Fruit fly (Drosophila melanogaster) whole organism, embryonic: ENCODE measurements around the gene CG42820.

Experiments
- Adf1 ChIP-seq: fragments of 200-800 bp; sonication (Bioruptor generic); IDR thresholded peaks from 2 replicates; pipeline ENCODE4 v1.3.6; 2022; ENCODE audit warnings: missing biosample characterization, missing genetic modification characterization
- Bdp1 ChIP-seq: fragments of 200-800 bp; sonication (Bioruptor generic); optimal IDR thresholded peaks from 3 replicates; lab custom pipeline; 2016; ENCODE audit warnings: missing biosample characterization, missing genetic modification characterization
- Bgb ChIP-seq: fragments of 200-800 bp; sonication (Bioruptor generic); IDR thresholded peaks from 2 replicates; pipeline ENCODE4 v1.3.6; 2022; ENCODE audit warnings: missing biosample characterization, missing genetic modification characterization; ENCODE audit not compliant: partially characterized antibody
- CG10267 ChIP-seq: fragments of 200-800 bp; sonication (Bioruptor generic); optimal IDR thresholded peaks from 2 replicates; lab custom pipeline; 2018; ENCODE audit warnings: missing biosample characterization, mild to moderate bottlenecking, missing genetic modification characterization, moderate library complexity
- CG10462 ChIP-seq: fragments of 200-800 bp; sonication (Bioruptor generic); optimal IDR thresholded peaks from 2 replicates; lab custom pipeline; 2016; ENCODE audit warnings: missing biosample characterization, missing genetic modification characterization
- CG11247 ChIP-seq: fragments of 200-800 bp; sonication (Bioruptor generic); IDR thresholded peaks from 2 replicates; pipeline ENCODE4 v1.3.6; 2022; ENCODE audit warnings: missing biosample characterization, missing genetic modification characterization
- CG11695 ChIP-seq: fragments of 200-800 bp; sonication (Bioruptor generic); IDR thresholded peaks from 3 replicates; pipeline ENCODE4 v1.3.6; 2022; ENCODE audit warnings: missing biosample characterization, missing genetic modification characterization
- CG12071 ChIP-seq: fragments of 200-800 bp; sonication (Bioruptor generic); optimal IDR thresholded peaks from 3 replicates; lab custom pipeline; 2018; ENCODE audit warnings: missing biosample characterization, mild to moderate bottlenecking, missing genetic modification characterization
- CG12155 ChIP-seq: fragments of 200-800 bp; sonication (Bioruptor generic); optimal IDR thresholded peaks from 3 replicates; lab custom pipeline; 2016; ENCODE audit warnings: missing biosample characterization, missing genetic modification characterization
- CG12769 ChIP-seq: fragments of 200-800 bp; sonication (Bioruptor generic); optimal IDR thresholded peaks from 2 replicates; lab custom pipeline; 2019; ENCODE audit warnings: missing biosample characterization, mild to moderate bottlenecking, missing genetic modification characterization, moderate library complexity
- CG12942 ChIP-seq: fragments of 200-800 bp; sonication (Bioruptor generic); optimal IDR thresholded peaks from 3 replicates; lab custom pipeline; 2016; ENCODE audit warnings: missing biosample characterization, missing genetic modification characterization
- CG13775 ChIP-seq: fragments of 200-800 bp; sonication (Bioruptor generic); optimal IDR thresholded peaks from 3 replicates; lab custom pipeline; 2017; ENCODE audit warnings: missing biosample characterization, mild to moderate bottlenecking, missing genetic modification characterization
- CG15479 ChIP-seq: fragments of 200-800 bp; sonication (Bioruptor generic); optimal IDR thresholded peaks from 3 replicates; lab custom pipeline; 2019; ENCODE audit warnings: missing biosample characterization, mild to moderate bottlenecking, missing genetic modification characterization, moderate library complexity
- CG16863 ChIP-seq: fragments of 200-800 bp; sonication (Bioruptor generic); optimal IDR thresholded peaks from 3 replicates; lab custom pipeline; 2016; ENCODE audit warnings: missing biosample characterization, missing genetic modification characterization
- CG17359 ChIP-seq: fragments of 200-800 bp; sonication (Bioruptor generic); optimal IDR thresholded peaks from 3 replicates; lab custom pipeline; 2018; ENCODE audit warnings: missing biosample characterization, mild to moderate bottlenecking, missing genetic modification characterization, moderate library complexity
- CG18262 ChIP-seq: fragments of 200-800 bp; optimal IDR thresholded peaks from 3 replicates; lab custom pipeline; 2019; ENCODE audit warnings: missing biosample characterization, mild to moderate bottlenecking, missing genetic modification characterization, moderate library complexity
- CG30431 ChIP-seq: fragments of 200-800 bp; sonication (Bioruptor generic); optimal IDR thresholded peaks from 2 replicates; lab custom pipeline; 2017; ENCODE audit warnings: missing biosample characterization, missing genetic modification characterization
- CG31365 ChIP-seq: fragments of 200-800 bp; sonication (Bioruptor generic); optimal IDR thresholded peaks from 2 replicates; lab custom pipeline; 2018; ENCODE audit warnings: missing biosample characterization, mild to moderate bottlenecking, missing genetic modification characterization
- CG3726 ChIP-seq: fragments of 200-800 bp; sonication (Bioruptor generic); IDR thresholded peaks from 3 replicates; pipeline ENCODE4, ENCODE4 v1.3.6; 2022; ENCODE audit warnings: missing biosample characterization, missing genetic modification characterization
- CG4820 ChIP-seq: fragments of 200-800 bp; sonication (Bioruptor generic); optimal IDR thresholded peaks from 3 replicates; lab custom pipeline; 2016; ENCODE audit warnings: missing biosample characterization, missing genetic modification characterization
- CG6765 ChIP-seq: fragments of 200-800 bp; sonication (Bioruptor generic); optimal IDR thresholded peaks from 3 replicates; lab custom pipeline; 2017; ENCODE audit warnings: missing biosample characterization, mild to moderate bottlenecking, missing genetic modification characterization
- CG6791 ChIP-seq: fragments of 200-800 bp; sonication (Bioruptor generic); IDR thresholded peaks from 3 replicates; pipeline ENCODE4 v1.3.6; 2022; ENCODE audit warnings: missing biosample characterization, missing genetic modification characterization; ENCODE audit not compliant: partially characterized antibody
- CG7928 ChIP-seq: fragments of 200-800 bp; sonication (Bioruptor generic); optimal IDR thresholded peaks from 2 replicates; lab custom pipeline; 2017; ENCODE audit warnings: missing biosample characterization, mild to moderate bottlenecking, missing genetic modification characterization
- CG8924 ChIP-seq: fragments of 200-800 bp; optimal IDR thresholded peaks from 3 replicates; lab custom pipeline; 2019; ENCODE audit warnings: missing biosample characterization, mild to moderate bottlenecking, missing genetic modification characterization, moderate library complexity
- CTCF ChIP-seq: fragments of 200-800 bp; sonication (Bioruptor generic); optimal IDR thresholded peaks from 2 replicates; lab custom pipeline; 2017; ENCODE audit warnings: missing biosample characterization, mild to moderate bottlenecking, missing genetic modification characterization, moderate library complexity
- CkIIα-i1 ChIP-seq: fragments of 200-800 bp; sonication (Bioruptor generic); IDR thresholded peaks from 2 replicates; pipeline ENCODE4 v1.3.6; 2022; ENCODE audit warnings: missing biosample characterization, missing genetic modification characterization
- Hand ChIP-seq: fragments of 200-800 bp; sonication (Bioruptor generic); optimal IDR thresholded peaks from 2 replicates; lab custom pipeline; 2017; ENCODE audit warnings: mild to moderate bottlenecking, missing biosample characterization, missing genetic modification reagents, missing genetic modification characterization
- Hey ChIP-seq: fragments of 200-800 bp; sonication (Bioruptor generic); optimal IDR thresholded peaks from 3 replicates; lab custom pipeline; 2018; ENCODE audit warnings: missing biosample characterization, mild to moderate bottlenecking, missing genetic modification characterization
- Hr78 ChIP-seq, 2 experiments: fragments of 200-800 bp in 1 of 2; fragments of >200 bp in 1 of 2; sonication (Bioruptor generic) in 1 of 2; optimal IDR thresholded peaks; 2 replicates each; lab custom pipeline; 2017 to 2019; ENCODE audit warnings: missing biosample characterization in 2 of 2, missing genetic modification characterization in 2 of 2, mild to moderate bottlenecking in 1 of 2, moderate library complexity in 1 of 2
- Lim3 ChIP-seq: fragments of 200-800 bp; sonication (Bioruptor generic); IDR thresholded peaks from 2 replicates; pipeline ENCODE4 v1.3.6; 2022; ENCODE audit warnings: missing biosample characterization, missing genetic modification characterization
- Rx ChIP-seq: fragments of 200-800 bp; sonication (Bioruptor generic); IDR thresholded peaks from 2 replicates; pipeline ENCODE4 v1.3.6; 2022; ENCODE audit warnings: missing biosample characterization, missing genetic modification characterization
- Side ChIP-seq: fragments of 200-800 bp; sonication (Bioruptor generic); optimal IDR thresholded peaks from 2 replicates; lab custom pipeline; 2016; ENCODE audit warnings: missing biosample characterization, missing genetic modification characterization
- Six4 ChIP-seq: fragments of 200-800 bp; sonication (Bioruptor generic); optimal IDR thresholded peaks from 2 replicates; lab custom pipeline; 2016; ENCODE audit warnings: missing biosample characterization, missing genetic modification characterization
- Trl ChIP-seq, 3 experiments: fragments of >200 bp in 2 of 3; fragments of 200-800 bp in 1 of 3; sonication (Bioruptor generic) in 1 of 3; optimal IDR thresholded peaks; 2 replicates in 1 of 3; 3 replicates in 2 of 3; lab custom pipeline; 2016 to 2017; ENCODE audit warnings: missing biosample characterization in 1 of 3, missing genetic modification characterization in 1 of 3
- al ChIP-seq: fragments of 200-800 bp; sonication (Bioruptor generic); IDR thresholded peaks from 2 replicates; pipeline ENCODE4 v1.3.6; 2022; ENCODE audit warnings: missing biosample characterization, missing genetic modification characterization
- br ChIP-seq: fragments of >200 bp; optimal IDR thresholded peaks from 2 replicates; lab custom pipeline; 2017
- disco-r ChIP-seq: fragments of 200-800 bp; sonication (Bioruptor generic); optimal IDR thresholded peaks from 2 replicates; lab custom pipeline; 2016; ENCODE audit warnings: missing biosample characterization, missing genetic modification characterization
- dysf ChIP-seq: fragments of 200-800 bp; sonication (Bioruptor generic); IDR thresholded peaks from 3 replicates; pipeline ENCODE4 v1.3.6; 2022; ENCODE audit warnings: missing biosample characterization, missing genetic modification characterization
- en ChIP-seq: fragments of 200-800 bp; sonication (Bioruptor generic); optimal IDR thresholded peaks from 2 replicates; lab custom pipeline; 2016; ENCODE audit warnings: missing biosample characterization, missing genetic modification characterization
- grau ChIP-seq: fragments of 200-800 bp; optimal IDR thresholded peaks from 3 replicates; lab custom pipeline; 2019; ENCODE audit warnings: missing biosample characterization, mild to moderate bottlenecking, missing genetic modification characterization, moderate library complexity
- gsb-n ChIP-seq: fragments of 200-800 bp; sonication (Bioruptor generic); optimal IDR thresholded peaks from 3 replicates; lab custom pipeline; 2018; ENCODE audit warnings: missing biosample characterization, mild to moderate bottlenecking, missing genetic modification characterization
- hkb ChIP-seq, 2 experiments: fragments of 200-800 bp in 1 of 2; fragments of >200 bp in 1 of 2; sonication (Bioruptor generic) in 1 of 2; IDR thresholded peaks in 1 of 2; optimal IDR thresholded peaks in 1 of 2; 2 replicates each; pipeline versions ENCODE4 v1.3.6 to Lab custom; 2017 to 2022; ENCODE audit warnings: missing biosample characterization in 1 of 2, missing genetic modification characterization in 1 of 2
- inv ChIP-seq: fragments of 200-800 bp; sonication (Bioruptor generic); IDR thresholded peaks from 2 replicates; pipeline ENCODE4 v1.3.6; 2022; ENCODE audit warnings: missing biosample characterization, missing genetic modification characterization; ENCODE audit not compliant: partially characterized antibody
- mld ChIP-seq: fragments of 200-800 bp; sonication (Bioruptor generic); IDR thresholded peaks from 3 replicates; pipeline ENCODE4 v1.3.6; 2022; ENCODE audit warnings: missing biosample characterization, missing genetic modification characterization; ENCODE audit not compliant: partially characterized antibody
- nerfin-2 ChIP-seq: fragments of 200-800 bp; sonication (Bioruptor generic); IDR thresholded peaks from 2 replicates; pipeline ENCODE4 v1.3.6; 2022; ENCODE audit warnings: missing biosample characterization, missing genetic modification characterization; ENCODE audit not compliant: partially characterized antibody
- rib ChIP-seq: fragments of 200-800 bp; sonication (Bioruptor generic); IDR thresholded peaks from 2 replicates; pipeline ENCODE4 v1.3.6; 2022; ENCODE audit warnings: missing biosample characterization, missing genetic modification characterization
- sima ChIP-seq: fragments of 200-800 bp; sonication (Bioruptor generic); optimal IDR thresholded peaks from 2 replicates; lab custom pipeline; 2016; ENCODE audit warnings: missing biosample characterization, missing genetic modification characterization
- toy ChIP-seq: fragments of 200-800 bp; sonication (Bioruptor generic); IDR thresholded peaks from 2 replicates; pipeline ENCODE4 v1.3.6; 2022; ENCODE audit warnings: missing biosample characterization, missing genetic modification characterization
- ttk ChIP-seq: fragments of 200-800 bp; sonication (Bioruptor generic); IDR thresholded peaks from 2 replicates; pipeline ENCODE4 v2.1.2; 2022; ENCODE audit warnings: missing biosample characterization, missing genetic modification characterization
- zfh2 ChIP-seq: fragments of 200-800 bp; sonication (Bioruptor generic); optimal IDR thresholded peaks from 2 replicates; lab custom pipeline; 2016; ENCODE audit warnings: missing biosample characterization, missing genetic modification characterization

The CG42820 gene

dm6 chr2L:8384108-8384601 lies 8.0 kb downstream of the CG42820 start, which contains the start of the genes Dad1 and CG13384 (continued):
- TF ChIP-seq gsb-n (tag; lab: Kevin White, UChicago) (peak; percentile 92), ttk (peak; percentile 81), CG11695 (GFP tag; lab: Robert Waterston, UW) (peak; percentile 92), nerfin-2 (no peak), CG12942 (GFP tag; lab: Kevin White, UChicago) (peak; percentile 86), Six4 (GFP tag; lab: Kevin White, UChicago) (peak; percentile 79), sima (GFP tag; lab: Kevin White, UChicago) (no peak), CG13775 (GFP tag; lab: Kevin White, UChicago) (peak; percentile 93), CG10462 (GFP tag; lab: Kevin White, UChicago) (peak; percentile 81), CG15479 (peak; percentile 44), Hr78 (GFP tag; optimal IDR thresholded peaks at IDR 0.05; lab: Kevin White, UChicago) (peak in 1 of 2 experiments; percentile 37), Bgb (GFP tag; lab: Robert Waterston, UW) (peak; percentile 47; the same call in 1 of the 2 replicates), CG11247 (GFP tag; lab: Robert Waterston, UW) (peak; percentile 86), al (GFP tag; lab: Robert Waterston, UW) (peak; percentile 95), CG31365 (no peak), Side (GFP tag; lab: Kevin White, UChicago) (no peak), rib (GFP tag; lab: Robert Waterston, UW) (peak; percentile 88), hkb (optimal IDR thresholded peaks at IDR 0.05; lab: Kevin White, UChicago) (no peak), hkb (GFP tag; IDR thresholded peaks at IDR 0.05; lab: Robert Waterston, UW) (peak; percentile 85), Lim3 (GFP tag; lab: Robert Waterston, UW) (peak; percentile 10; the same call in 1 of the 2 replicates), CG17359 (tag; lab: Kevin White, UChicago) (peak; percentile 92), en (no peak), zfh2 (peak; percentile 63), Rx (GFP tag; lab: Robert Waterston, UW) (peak; percentile 58), CG16863 (GFP tag; lab: Kevin White, UChicago) (peak; percentile 28), CG4820 (GFP tag; lab: Kevin White, UChicago) (peak; percentile 83), Hey (tag; lab: Kevin White, UChicago) (no peak), toy (GFP tag; lab: Robert Waterston, UW) (peak; percentile 81), CG3726 (GFP tag; lab: Robert Waterston, UW) (peak; percentile 74; the same call in 2 of the 3 replicates), Bdp1 (GFP tag; lab: Kevin White, UChicago) (peak; percentile 63), grau (peak; percentile 100), CkIIα-i1 (GFP tag; lab: Robert Waterston, UW) (no peak), Hand (peak; percentile 92), Trl (optimal IDR thresholded peaks at IDR 0.05; lab: Kevin White, UChicago) (no peak), Trl (GFP tag; optimal IDR thresholded peaks at IDR 0.05; lab: Kevin White, UChicago) (peak; percentile 55), CG12769 (tag; lab: Kevin White, UChicago) (peak; percentile 6), CG6791 (GFP tag; lab: Robert Waterston, UW) (no peak; the same call in 2 of the 3 replicates), CG18262 (tag; lab: Kevin White, UChicago) (peak; percentile 94), dysf (peak; percentile 96), Adf1 (peak; percentile 72), disco-r (GFP tag; lab: Kevin White, UChicago) (no peak), CG10267 (peak; percentile 92), mld (no peak), CTCF (GFP tag; lab: Kevin White, UChicago) (no peak), CG12155 (peak; percentile 90), CG8924 (tag; lab: Kevin White, UChicago) (peak; percentile 97), inv (peak; percentile 47; the same call in 1 of the 2 replicates), CG12071 (GFP tag; lab: Kevin White, UChicago) (peak; percentile 10), br (lab: Kevin White, UChicago) (no peak), CG6765 (GFP tag; lab: Kevin White, UChicago) (peak; percentile 94), CG7928 (GFP tag; lab: Kevin White, UChicago) (peak; percentile 60), CG30431 (GFP tag; lab: Kevin White, UChicago) (peak; percentile 69)
